Worm (Caenorhabditis elegans) whole organism, dauer: Measurements from ENCODE around the gene eyg-1.

ENCODE experiments used
- unc-62 ChIP-seq: sonication (generic microtip); optimal IDR thresholded peaks from 2 replicates; lab custom pipeline; 2017; ENCODE audit warnings: missing biosample characterization, missing genetic modification reagents, missing genetic modification characterization

The eyg-1 gene

DNA sequence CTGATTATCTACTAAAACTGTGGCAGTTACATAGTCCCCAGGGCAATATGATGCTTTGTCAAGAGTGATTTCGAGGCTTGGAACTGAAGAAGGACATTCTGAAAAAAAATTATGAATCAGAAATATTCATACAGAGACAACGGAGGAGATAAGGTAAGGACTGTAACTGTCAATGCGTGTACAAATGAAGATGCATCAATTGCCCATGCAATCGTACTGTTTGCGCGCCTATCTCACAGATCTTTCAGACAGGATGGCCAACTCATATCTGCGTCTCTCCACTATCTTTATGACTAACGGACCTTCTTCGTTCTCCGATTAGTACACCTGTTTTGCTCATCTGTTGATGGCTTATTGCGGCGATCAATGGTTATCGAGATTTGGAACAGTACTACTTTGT, 12.6 kb upstream of the eyg-1 start, which contains the start of gene ZK938.11:
Gene ZK938.11 (minus strand): TSS at position 101 of the 400 bp plus-strand sequence.
- TF ChIP-seq unc-62 (GFP tag; lab: Kevin White, UChicago): no peak

- no peak for TF ChIP-seq unc-62 (GFP tag; lab: Kevin White, UChicago)
Measured at ce11 chrII:9838260-9838935, 10.6 kb upstream of the eyg-1 start, which contains the start of gene arrd-4. Gene arrd-4 (minus strand): TSS chrII:9838310.

DNA sequence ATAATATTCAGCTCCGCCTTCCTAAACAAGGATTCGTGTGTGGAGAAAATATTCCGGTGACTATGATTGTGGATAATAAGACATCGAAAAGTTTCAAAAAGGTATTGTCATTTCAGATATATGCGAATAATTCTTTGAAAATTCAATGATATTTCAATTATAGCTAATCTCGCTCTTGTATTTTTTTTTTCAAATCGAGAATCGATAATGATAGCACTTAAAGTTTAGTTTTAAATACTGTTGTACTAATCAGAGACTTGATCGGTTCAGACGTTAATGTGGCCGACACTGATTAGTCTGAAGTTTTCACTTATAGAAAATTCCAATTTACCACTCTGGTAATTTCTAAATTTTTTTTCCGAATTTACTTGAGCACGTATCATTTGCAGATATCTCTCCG, 8.2 kb upstream of the eyg-1 start:
- TF ChIP-seq unc-62 (GFP tag; lab: Kevin White, UChicago): no peak

ce11 chrII:9834921-9835320, 7.2 kb upstream of the eyg-1 start, which contains the start of gene arrd-5:
Gene arrd-5 (plus strand): TSS chrII:9835221.
- no peak for TF ChIP-seq unc-62 (GFP tag; lab: Kevin White, UChicago)

DNA sequence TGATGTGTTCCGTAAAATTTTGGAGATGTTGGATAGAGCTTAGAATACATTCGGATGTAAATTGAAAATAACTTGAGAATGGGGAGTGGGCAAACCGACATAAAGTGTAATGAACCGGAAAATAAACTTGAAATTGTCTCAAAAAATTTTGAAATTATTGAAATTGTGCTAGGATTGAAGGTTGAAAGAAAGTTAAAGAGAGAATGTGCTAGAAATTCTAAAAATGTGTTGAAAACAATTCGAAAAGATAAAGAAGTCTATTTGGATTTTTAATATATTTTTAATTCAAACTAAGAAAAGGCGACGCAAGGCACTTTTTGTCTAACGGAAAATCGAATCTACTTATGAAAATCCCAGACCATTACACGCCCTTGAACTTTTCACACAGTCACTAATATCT, 6.1 kb upstream of the eyg-1 start, which contains the start of gene ZK938.3:
Gene ZK938.3 (minus strand): TSS at position 101 of the 400 bp plus-strand sequence.
- TF ChIP-seq unc-62 (GFP tag; lab: Kevin White, UChicago): no peak

ce11 chrII:9831033-9831432, 3.3 kb upstream of the eyg-1 start, which contains the start of gene ZK938.12:
Gene ZK938.12 (plus strand): TSS chrII:9831333.
- no peak for TF ChIP-seq unc-62 (GFP tag; lab: Kevin White, UChicago)

DNA sequence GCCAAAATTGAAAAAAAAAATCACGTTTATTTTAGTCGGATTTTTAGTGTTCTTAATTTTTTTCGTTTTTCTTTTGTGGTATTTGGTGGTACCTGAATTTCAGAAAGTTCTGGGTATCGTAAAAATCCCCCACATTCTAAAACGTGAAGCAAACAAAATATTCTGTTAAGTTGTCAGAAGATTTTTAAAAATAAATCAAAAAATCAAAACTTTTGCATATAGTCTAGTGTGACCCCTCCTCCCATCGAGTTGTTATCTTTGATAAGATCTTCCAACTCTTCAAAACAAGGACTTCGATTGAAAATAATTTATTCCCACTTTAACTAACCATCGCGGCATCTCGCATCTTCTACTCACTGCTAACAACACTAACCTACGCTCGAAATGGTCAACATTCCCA, 1.4 kb upstream of the eyg-1 start, which contains the start of gene ZK938.1:
Gene ZK938.1 (plus strand): TSS at position 301 of the 400 bp plus-strand sequence.
- no peak for TF ChIP-seq unc-62 (GFP tag; lab: Kevin White, UChicago)

ce11 chrII:9828502-9828901, 750 bp upstream of the eyg-1 start:
- TF ChIP-seq unc-62 (GFP tag; lab: Kevin White, UChicago): no peak

ce11 chrII:9826946-9827345, 806 bp downstream of the eyg-1 start:
- no peak for TF ChIP-seq unc-62 (GFP tag; lab: Kevin White, UChicago)

- TF ChIP-seq unc-62 (GFP tag; lab: Kevin White, UChicago): no peak
Measured at ce11 chrII:9807519-9807972, 20.2 kb downstream of the eyg-1 start, which contains the start of gene cyp-13A8. Gene cyp-13A8 (minus strand): TSS chrII:9807569.

- TF ChIP-seq unc-62 (GFP tag; lab: Kevin White, UChicago): no peak
Measured at ce11 chrII:9803320-9803719, 24.4 kb downstream of the eyg-1 start, which contains the start of gene cyp-13A7. Gene cyp-13A7 (plus strand): TSS chrII:9803620.

ce11 chrII:9802642-9803041, 25.1 kb downstream of the eyg-1 start, which contains the start of gene cyp-13A6:
Gene cyp-13A6 (minus strand): TSS chrII:9802821.
- no peak for TF ChIP-seq unc-62 (GFP tag; lab: Kevin White, UChicago)

DNA sequence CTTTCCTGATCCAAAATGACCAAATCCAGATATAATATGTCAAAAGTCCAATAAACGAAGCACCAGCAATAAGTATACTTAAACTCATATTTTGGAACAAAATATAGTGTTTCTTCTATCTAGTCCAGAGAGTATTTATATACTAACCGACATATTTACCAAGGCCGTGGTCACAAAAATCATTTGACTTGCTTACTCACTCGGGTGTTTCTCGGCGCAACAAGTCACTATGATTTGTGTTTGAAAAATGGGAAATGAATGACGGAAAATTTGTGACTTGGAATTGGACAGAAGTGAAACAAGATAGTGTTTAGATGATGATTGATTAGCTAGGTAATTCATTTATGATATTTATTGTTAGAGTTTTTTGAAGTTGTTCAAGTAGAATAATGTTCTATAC, 27.5 kb downstream of the eyg-1 start, which contains the start of gene cyp-13A5:
Gene cyp-13A5 (minus strand): TSS at position 112 of the 400 bp plus-strand sequence.
- no peak for TF ChIP-seq unc-62 (GFP tag; lab: Kevin White, UChicago)

- no peak for TF ChIP-seq unc-62 (GFP tag; lab: Kevin White, UChicago)
Measured at ce11 chrII:9797664-9798063, 30.1 kb downstream of the eyg-1 start, which contains the start of gene cyp-13A4. Gene cyp-13A4 (minus strand): TSS chrII:9797740.

DNA sequence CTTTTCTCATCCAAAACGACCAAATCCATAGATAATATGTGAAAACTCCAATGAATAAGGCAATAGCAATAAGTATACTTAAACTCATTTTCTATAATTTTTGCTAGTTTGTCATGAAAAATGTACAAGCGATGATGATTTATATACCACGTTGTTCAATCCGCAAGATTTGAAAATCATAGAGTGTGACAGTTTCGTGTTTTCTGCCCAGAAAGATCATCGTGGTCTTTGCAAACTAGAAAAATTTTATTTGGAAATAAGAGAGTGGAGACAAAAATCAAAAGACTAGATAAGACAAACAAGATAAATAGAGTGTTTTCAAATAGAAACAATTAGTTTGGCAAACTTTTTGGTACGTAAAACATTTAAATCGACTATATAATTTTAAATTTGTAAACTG, 34.6 kb downstream of the eyg-1 start, which contains the start of gene cyp-13A3:
Gene cyp-13A3 (minus strand): TSS at position 101 of the 400 bp plus-strand sequence.
- TF ChIP-seq unc-62 (GFP tag; lab: Kevin White, UChicago): no peak

DNA sequence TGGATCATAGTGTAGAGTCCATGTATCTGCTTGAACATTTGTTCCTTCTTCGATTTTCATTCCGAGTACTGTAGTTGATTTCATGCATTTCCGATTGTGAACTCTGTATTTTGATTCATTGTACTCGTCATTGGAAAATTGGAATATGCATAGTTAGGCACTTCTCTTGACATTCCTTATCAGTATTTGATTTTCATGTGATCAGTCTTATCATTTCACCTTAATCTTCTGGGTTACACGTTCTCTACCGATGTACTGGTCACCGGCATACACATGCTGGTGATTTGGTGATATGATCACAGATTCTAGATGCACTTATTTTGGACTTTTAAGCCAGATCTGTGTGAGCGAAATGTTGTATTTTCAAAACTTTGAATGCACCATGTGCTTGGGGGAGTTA, 36.6 kb downstream of the eyg-1 start:
- no peak for TF ChIP-seq unc-62 (GFP tag; lab: Kevin White, UChicago)
